Worm (Caenorhabditis elegans) whole organism, L2 larva: ENCODE results near the gene F22E5.22.
"Not testable (repeated sequence)": the region's sequence is repeated elsewhere in the genome, so short reads cannot be mapped to it uniquely, and the experiment has no call there.

Source experiments
- C34F6.9 ChIP-seq: fragments of 150-350 bp; optimal IDR thresholded peaks from 2 replicates; lab custom pipeline; 2014; ENCODE audit warnings: missing biosample characterization, missing genetic modification characterization
- F13H6.1 ChIP-seq: sonication (generic microtip); optimal IDR thresholded peaks from 2 replicates; lab custom pipeline; 2016; ENCODE audit warnings: missing genetic modification characterization, missing compliant biosample characterization
- R02D3.7 ChIP-seq: fragments of 150-350 bp; optimal IDR thresholded peaks from 2 replicates; lab custom pipeline; 2014; ENCODE audit warnings: missing biosample characterization, missing genetic modification characterization
- Y55F3AM.14 ChIP-seq: fragments of 200-800 bp; sonication (Bioruptor generic); optimal IDR thresholded peaks from 2 replicates; lab custom pipeline; 2018; ENCODE audit warnings: mild to moderate bottlenecking, missing genetic modification characterization, missing compliant biosample characterization
- ZK546.5 ChIP-seq: sonication (generic microtip); optimal IDR thresholded peaks from 2 replicates; lab custom pipeline; 2017; ENCODE audit warnings: missing biosample characterization, missing genetic modification characterization
- alr-1 ChIP-seq: fragments of 150-350 bp; optimal IDR thresholded peaks from 2 replicates; lab custom pipeline; 2014; ENCODE audit warnings: missing biosample characterization, missing genetic modification characterization
- aly-2 ChIP-seq: fragments of 150-350 bp; optimal IDR thresholded peaks from 2 replicates; lab custom pipeline; 2014; ENCODE audit warnings: missing biosample characterization, missing genetic modification characterization
- blmp-1 ChIP-seq: sonication (generic microtip); optimal IDR thresholded peaks from 2 replicates; lab custom pipeline; 2017; ENCODE audit warnings: missing genetic modification characterization, mild to moderate bottlenecking, missing compliant biosample characterization, antibody characterized with exemption, moderate library complexity; ENCODE audit not compliant: insufficient read depth
- ceh-82 ChIP-seq: fragments of 150-350 bp; optimal IDR thresholded peaks from 2 replicates; lab custom pipeline; 2014; ENCODE audit warnings: missing biosample characterization, missing genetic modification characterization
- dmd-4 ChIP-seq: sonication (generic microtip); optimal IDR thresholded peaks from 2 replicates; lab custom pipeline; 2017; ENCODE audit warnings: missing biosample characterization, missing genetic modification characterization
- egl-27 ChIP-seq: sonication (generic microtip); optimal IDR thresholded peaks from 3 replicates; lab custom pipeline; 2017; ENCODE audit warnings: missing biosample characterization, missing genetic modification reagents, missing genetic modification characterization
- elt-1 ChIP-seq: fragments of 150-350 bp; optimal IDR thresholded peaks from 2 replicates; lab custom pipeline; 2014; ENCODE audit warnings: missing biosample characterization, missing genetic modification characterization
- elt-3 ChIP-seq: sonication (generic microtip); optimal IDR thresholded peaks from 2 replicates; lab custom pipeline; 2017; ENCODE audit warnings: missing biosample characterization, missing genetic modification characterization
- gmeb-1 ChIP-seq: fragments of 150-350 bp; optimal IDR thresholded peaks from 2 replicates; lab custom pipeline; 2014; ENCODE audit warnings: missing biosample characterization, missing genetic modification characterization
- lin-11 ChIP-seq: fragments of 150-350 bp; sonication (generic microtip); optimal IDR thresholded peaks from 2 replicates; lab custom pipeline; 2014; ENCODE audit warnings: missing biosample characterization, missing genetic modification characterization, inconsistent platforms, mixed read lengths
- lin-13 ChIP-seq: fragments of 150-350 bp; optimal IDR thresholded peaks from 2 replicates; lab custom pipeline; 2014; ENCODE audit warnings: missing biosample characterization, missing genetic modification reagents, missing genetic modification characterization
- lsy-2 ChIP-seq, 2 experiments: fragments of 150-350 bp in 1 of 2; sonication (generic microtip) in 1 of 2; optimal IDR thresholded peaks; 2 replicates each; lab custom pipeline; 2014 to 2017; ENCODE audit warnings: missing biosample characterization in 2 of 2, missing genetic modification characterization in 2 of 2
- mab-5 ChIP-seq: fragments of 150-350 bp; optimal IDR thresholded peaks from 2 replicates; lab custom pipeline; 2014; ENCODE audit warnings: missing biosample characterization, missing genetic modification characterization
- mdl-1 ChIP-seq, 2 experiments: fragments of 150-350 bp in 1 of 2; sonication (generic microtip) in 1 of 2; optimal IDR thresholded peaks; 2 replicates each; lab custom pipeline; 2017; ENCODE audit warnings: missing biosample characterization in 2 of 2, missing genetic modification characterization in 2 of 2
- nhr-10 ChIP-seq: sonication (generic microtip); optimal IDR thresholded peaks from 2 replicates; lab custom pipeline; 2017; ENCODE audit warnings: missing biosample characterization, missing genetic modification characterization
- nhr-11 ChIP-seq: fragments of 150-350 bp; optimal IDR thresholded peaks from 2 replicates; lab custom pipeline; 2014; ENCODE audit warnings: missing biosample characterization, missing genetic modification characterization
- nhr-12 ChIP-seq: fragments of 150-350 bp; optimal IDR thresholded peaks from 2 replicates; lab custom pipeline; 2014; ENCODE audit warnings: missing biosample characterization, missing genetic modification characterization
- nhr-21 ChIP-seq: fragments of 150-350 bp; optimal IDR thresholded peaks from 2 replicates; lab custom pipeline; 2014; ENCODE audit warnings: missing biosample characterization, missing genetic modification characterization
- nhr-237 ChIP-seq: fragments of 150-350 bp; optimal IDR thresholded peaks from 2 replicates; lab custom pipeline; 2014; ENCODE audit warnings: missing biosample characterization, missing genetic modification characterization
- nhr-25 ChIP-seq: fragments of 150-350 bp; sonication (generic microtip); optimal IDR thresholded peaks from 3 replicates; lab custom pipeline; 2014; ENCODE audit warnings: missing biosample characterization, missing genetic modification characterization
- peb-1 ChIP-seq: fragments of 150-350 bp; optimal IDR thresholded peaks from 2 replicates; lab custom pipeline; 2014; ENCODE audit warnings: missing biosample characterization, missing genetic modification characterization
- sem-4 ChIP-seq: fragments of 150-350 bp; optimal IDR thresholded peaks from 2 replicates; lab custom pipeline; 2014; ENCODE audit warnings: missing biosample characterization, missing genetic modification reagents, missing genetic modification characterization
- sma-9 ChIP-seq, 2 experiments: fragments of 150-350 bp in 1 of 2; sonication (generic microtip) in 1 of 2; optimal IDR thresholded peaks; 2 replicates each; lab custom pipeline; 2014 to 2016; ENCODE audit warnings: missing genetic modification characterization in 2 of 2, mild to moderate bottlenecking in 1 of 2, missing biosample characterization in 1 of 2, missing compliant biosample characterization in 1 of 2, missing genetic modification reagents in 1 of 2, moderate library complexity in 1 of 2
- unc-62 ChIP-seq: fragments of 150-350 bp; optimal IDR thresholded peaks from 2 replicates; lab custom pipeline; 2014; ENCODE audit warnings: missing biosample characterization, missing genetic modification reagents, missing genetic modification characterization
- zag-1 ChIP-seq: fragments of 150-350 bp; optimal IDR thresholded peaks from 2 replicates; lab custom pipeline; 2014; ENCODE audit warnings: missing biosample characterization, missing genetic modification characterization
- ztf-1 ChIP-seq: fragments of 200-800 bp; sonication (Bioruptor generic); conservative IDR thresholded peaks from 2 replicates; pipeline ENCODE4 v1.3.6; 2022; ENCODE audit warnings: missing genetic modification characterization, missing compliant biosample characterization
- ztf-11 ChIP-seq: sonication (generic microtip); optimal IDR thresholded peaks from 2 replicates; lab custom pipeline; 2017; ENCODE audit warnings: missing biosample characterization, missing genetic modification characterization
- ztf-4 ChIP-seq: fragments of 150-350 bp; optimal IDR thresholded peaks from 2 replicates; lab custom pipeline; 2014; ENCODE audit warnings: missing biosample characterization, missing genetic modification characterization

Gene F22E5.22

DNA sequence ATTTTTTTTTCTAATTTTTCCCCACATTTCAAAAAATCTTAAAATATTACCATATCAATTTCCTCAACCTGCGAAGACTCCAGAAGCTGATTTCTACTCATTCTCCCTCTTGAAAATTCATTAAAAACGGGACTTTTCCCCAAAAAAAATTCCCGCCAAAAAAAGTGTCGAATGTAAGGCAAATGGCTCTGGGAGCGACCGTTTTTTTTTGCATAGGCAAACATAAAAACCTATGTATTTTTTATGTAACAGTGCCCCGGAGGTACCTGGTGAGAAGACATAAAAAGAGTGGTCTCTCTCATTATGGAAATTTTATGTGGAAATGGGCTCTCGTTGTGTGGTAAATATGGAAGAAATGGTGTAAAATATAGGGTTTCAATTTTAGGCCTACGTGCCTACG lies 18.5 kb downstream of the F22E5.22 start, which contains the start of gene ceh-87:
Gene ceh-87, minus strand, starts transcription at position 101 of the 400 bp plus-strand sequence.
- TF ChIP-seq lsy-2 (tag; optimal IDR thresholded peaks at IDR 0.05; lab: Kevin White, UChicago) (no peak), ceh-82 (tag; lab: Kevin White, UChicago) (no peak), nhr-237 (no peak), mab-5 (tag; lab: Kevin White, UChicago) (no peak), unc-62 (GFP tag; lab: Kevin White, UChicago) (no peak), R02D3.7 (tag; lab: Kevin White, UChicago) (no peak), ZK546.5 (tag; lab: Kevin White, UChicago) (no peak), C34F6.9 (tag; lab: Kevin White, UChicago) (no peak), lin-11 (tag; lab: Kevin White, UChicago) (no peak), blmp-1 (tag; lab: Kevin White, UChicago) (no peak), mdl-1 (tag; optimal IDR thresholded peaks at IDR 0.05; lab: Kevin White, UChicago) (no peak), ztf-11 (tag; lab: Kevin White, UChicago) (no peak), ztf-4 (tag; lab: Kevin White, UChicago) (no peak), nhr-21 (tag; lab: Kevin White, UChicago) (no peak), aly-2 (no peak), Y55F3AM.14 (GFP tag; lab: Kevin White, UChicago) (no peak), nhr-25 (tag; lab: Kevin White, UChicago) (no peak), zag-1 (tag; lab: Kevin White, UChicago) (no peak)

DNA sequence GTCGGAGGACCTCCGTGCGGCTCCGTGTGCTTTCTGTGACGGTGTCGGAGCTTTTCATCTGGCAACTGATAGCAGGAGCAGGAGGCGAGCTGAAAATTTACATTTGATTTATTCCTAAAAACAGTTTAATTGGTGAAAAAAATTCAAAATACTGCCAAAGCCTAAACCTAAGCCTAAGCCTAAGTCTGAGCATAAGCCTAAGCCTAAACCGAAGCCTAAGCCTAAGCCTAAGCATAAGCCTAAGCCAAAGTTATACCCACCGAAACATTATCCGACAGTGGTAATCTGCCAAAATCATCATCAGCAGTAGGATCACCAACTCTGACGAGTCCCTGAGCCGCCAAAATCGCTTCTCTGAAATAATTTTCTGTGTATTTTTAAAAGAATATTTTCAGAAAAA lies 19.1 kb downstream of the F22E5.22 start:
- TF ChIP-seq mdl-1 (tag; optimal IDR thresholded peaks at IDR 0.05; lab: Kevin White, UChicago) = no peak
- no peak for TF ChIP-seq lsy-2 (tag; optimal IDR thresholded peaks at IDR 0.05; lab: Kevin White, UChicago)
- TF ChIP-seq aly-2 = no peak
- TF ChIP-seq egl-27 = no peak
- TF ChIP-seq mab-5 (tag; lab: Kevin White, UChicago) = no peak
- TF ChIP-seq unc-62 (GFP tag; lab: Kevin White, UChicago) = no peak
- no peak for TF ChIP-seq Y55F3AM.14 (GFP tag; lab: Kevin White, UChicago)

DNA sequence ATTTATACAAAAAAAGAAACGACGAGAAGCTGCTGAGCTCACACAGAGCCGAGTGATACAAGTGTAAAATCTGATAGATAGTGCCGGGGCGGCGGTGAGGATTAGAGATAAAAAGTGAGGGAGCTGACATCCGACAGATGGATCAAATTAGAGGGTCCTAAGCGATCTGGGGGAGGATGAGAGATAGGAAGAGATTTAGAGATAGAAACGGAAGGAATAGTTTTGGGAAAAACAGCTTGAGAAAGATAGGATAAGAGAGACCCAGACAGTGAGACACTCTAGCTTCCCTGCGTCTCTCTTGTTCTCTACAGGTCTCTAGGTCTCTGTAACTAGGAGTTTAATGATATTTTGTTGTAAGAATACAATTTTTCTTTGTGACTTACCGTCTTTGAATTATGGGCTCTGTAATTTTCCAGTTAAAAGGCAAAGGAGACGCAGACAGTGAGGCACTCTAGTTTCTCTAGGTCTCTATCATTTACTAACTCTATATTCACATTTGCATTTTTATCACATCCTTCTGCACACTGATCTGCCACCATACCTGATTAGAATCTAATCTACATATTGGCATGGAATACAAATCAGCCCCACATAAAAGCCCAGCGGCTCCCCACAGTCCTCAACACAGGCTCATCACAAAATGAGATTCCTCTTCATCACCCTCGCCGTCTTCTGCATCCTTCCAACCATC lies 21.4 kb downstream of the F22E5.22 start, which contains the start of the genes sup-9 and nspf-1:
Gene sup-9, minus strand, starts transcription at position 43 of the 691 bp plus-strand sequence.
Gene nspf-1, plus strand, starts transcription at position 641 of the 691 bp plus-strand sequence.
- TF ChIP-seq lin-13 (GFP tag; lab: Kevin White, UChicago) (peak; percentile 59), gmeb-1 (tag; lab: Kevin White, UChicago) (no peak), F13H6.1 (tag; lab: Kevin White, UChicago) (peak; percentile 44), dmd-4 (tag; lab: Kevin White, UChicago) (no peak), sma-9 (GFP tag; optimal IDR thresholded peaks at IDR 0.05; lab: Kevin White, UChicago) (peak; percentile 49), sma-9 (tag; optimal IDR thresholded peaks at IDR 0.05; lab: Kevin White, UChicago) (no peak), mdl-1 (tag; optimal IDR thresholded peaks at IDR 0.05; lab: Kevin White, UChicago) (no peak), ztf-1 (GFP tag; lab: Robert Waterston, UW) (no peak), nhr-11 (tag; lab: Kevin White, UChicago) (no peak), mab-5 (tag; lab: Kevin White, UChicago) (no peak), peb-1 (tag; lab: Kevin White, UChicago) (no peak), unc-62 (GFP tag; lab: Kevin White, UChicago) (no peak), blmp-1 (tag; lab: Kevin White, UChicago) (no peak), elt-3 (tag; lab: Kevin White, UChicago) (no peak), aly-2 (no peak), C34F6.9 (tag; lab: Kevin White, UChicago) (peak; percentile 26), egl-27 (no peak), sem-4 (tag; lab: Kevin White, UChicago) (peak; percentile 24), alr-1 (no peak), nhr-10 (tag; lab: Kevin White, UChicago) (no peak), lsy-2 (tag; optimal IDR thresholded peaks at IDR 0.05; lab: Kevin White, UChicago) (peak in 1 of 2 experiments; percentile 28), elt-1 (no peak)

DNA sequence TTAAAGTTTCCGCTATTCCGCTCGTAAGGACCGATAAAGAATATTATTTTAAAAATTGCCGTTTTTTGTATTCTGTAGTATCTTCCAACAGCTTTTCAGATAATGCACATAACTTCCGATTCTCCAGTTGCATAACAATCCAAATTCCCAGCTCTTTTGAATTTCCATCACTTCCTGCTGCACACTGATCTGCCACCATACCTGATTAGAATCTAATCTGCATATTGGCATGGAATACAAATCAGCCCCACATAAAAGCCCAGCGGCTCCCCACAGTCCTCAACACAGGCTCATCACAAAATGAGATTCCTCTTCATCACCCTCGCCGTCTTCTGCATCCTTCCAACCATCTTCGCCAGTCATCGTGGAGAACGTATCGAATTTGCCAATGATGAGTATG lies 22.9 kb downstream of the F22E5.22 start, which contains the start of gene nspf-2:
Gene nspf-2, plus strand, starts transcription at position 301 of the 400 bp plus-strand sequence.
- not testable (repeated sequence) for TF ChIP-seq nhr-10, nhr-12, dmd-4 (tag; lab: Kevin White, UChicago)
